Worm (Caenorhabditis elegans): ENCODE results near the gene sek-5.

DNA sequence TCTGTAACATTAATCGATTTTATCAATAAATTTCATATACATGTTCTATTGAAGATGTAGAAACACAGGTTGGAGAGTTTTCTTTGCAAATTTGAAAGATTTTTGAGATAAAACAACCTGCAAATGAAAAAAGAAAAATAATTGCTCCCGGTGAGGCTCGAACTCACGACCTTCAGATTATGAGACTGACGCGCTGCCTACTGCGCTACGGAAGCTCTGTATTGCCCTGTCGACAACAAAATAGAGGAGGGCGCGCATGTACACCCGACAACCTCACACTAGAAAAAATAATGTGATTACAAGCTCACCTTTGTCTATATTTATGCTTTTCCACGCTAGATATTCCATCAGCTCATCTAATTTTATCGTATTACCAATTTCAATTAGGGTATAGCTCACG is 29.9 kb downstream of the sek-5 start:
- TF ChIP-seq elt-2 (tag; optimal IDR thresholded peaks at IDR 0.05) (no peak), nhr-76 (tag; optimal IDR thresholded peaks at IDR 0.05) (no peak), snpc-4 (tag; optimal IDR thresholded peaks at IDR 0.05) (no peak), grh-1 (GFP tag; IDR thresholded peaks at IDR 0.05) (no peak), pqm-1 (tag; optimal IDR thresholded peaks at IDR 0.05) (no peak), ceh-82 (tag; optimal IDR thresholded peaks at IDR 0.05) (no peak), nhr-77 (tag; optimal IDR thresholded peaks at IDR 0.05) (no peak), efl-3 (GFP tag; optimal IDR thresholded peaks at IDR 0.05) (no peak), sox-4 (tag; optimal IDR thresholded peaks at IDR 0.05) (no peak), pag-3 (tag; optimal IDR thresholded peaks at IDR 0.05; ENCODE audit: borderline replicate concordance, insufficient read depth) (no peak), nhr-28 (tag; optimal IDR thresholded peaks at IDR 0.05) (no peak), ama-1 (optimal IDR thresholded peaks at IDR 0.05) (no peak), tbx-2 (tag; optimal IDR thresholded peaks at IDR 0.05) (no peak), dpl-1 (GFP tag; optimal IDR thresholded peaks at IDR 0.05) (no peak)
